Fruit fly (Drosophila melanogaster) whole organism, embryonic: ENCODE measurements around the gene Sf3b6.

ENCODE experiments used
- ATbp ChIP-seq: fragments of 200-800 bp; sonication (Bioruptor generic); optimal IDR thresholded peaks from 2 replicates; lab custom pipeline; 2017; ENCODE audit warnings: missing biosample characterization, mild to moderate bottlenecking, missing genetic modification characterization, missing genetic modification reagents
- Adf1 ChIP-seq: fragments of 200-800 bp; sonication (Bioruptor generic); IDR thresholded peaks from 2 replicates; pipeline ENCODE4 v1.3.6; 2022; ENCODE audit warnings: missing biosample characterization, missing genetic modification characterization
- CG10979 ChIP-seq: fragments of 200-800 bp; sonication (Bioruptor generic); optimal IDR thresholded peaks from 2 replicates; lab custom pipeline; 2018; ENCODE audit warnings: missing biosample characterization, mild to moderate bottlenecking, missing genetic modification characterization, moderate library complexity
- CG11695 ChIP-seq: fragments of 200-800 bp; sonication (Bioruptor generic); IDR thresholded peaks from 3 replicates; pipeline ENCODE4 v1.3.6; 2022; ENCODE audit warnings: missing biosample characterization, missing genetic modification characterization
- CG12391 ChIP-seq: fragments of 200-800 bp; sonication (Bioruptor generic); optimal IDR thresholded peaks from 3 replicates; lab custom pipeline; 2018; ENCODE audit warnings: missing biosample characterization, mild to moderate bottlenecking, missing genetic modification characterization, moderate library complexity
- CG15073 ChIP-seq: fragments of 200-800 bp; sonication (Bioruptor generic); optimal IDR thresholded peaks from 2 replicates; lab custom pipeline; 2016; ENCODE audit warnings: missing biosample characterization, missing genetic modification characterization
- CG1529 ChIP-seq: fragments of 200-800 bp; sonication (Bioruptor generic); optimal IDR thresholded peaks from 3 replicates; lab custom pipeline; 2018; ENCODE audit warnings: missing biosample characterization, missing genetic modification characterization
- CG2889 ChIP-seq: fragments of 200-800 bp; sonication (Bioruptor generic); IDR thresholded peaks from 3 replicates; pipeline ENCODE4 v1.3.6; 2022; ENCODE audit warnings: missing biosample characterization, missing genetic modification characterization
- CG30403 ChIP-seq: fragments of 200-800 bp; sonication (Bioruptor generic); optimal IDR thresholded peaks from 3 replicates; lab custom pipeline; 2016; ENCODE audit warnings: missing biosample characterization, missing genetic modification characterization
- CG31441 ChIP-seq: fragments of 200-800 bp; sonication (Bioruptor generic); IDR thresholded peaks from 2 replicates; pipeline ENCODE4 v1.3.6; 2022; ENCODE audit warnings: missing biosample characterization, missing genetic modification characterization
- CG3281 ChIP-seq: fragments of 200-800 bp; sonication (Bioruptor generic); optimal IDR thresholded peaks from 3 replicates; lab custom pipeline; 2017; ENCODE audit warnings: missing biosample characterization, mild to moderate bottlenecking, missing genetic modification characterization
- CG6683 ChIP-seq: fragments of 200-800 bp; sonication (Bioruptor generic); optimal IDR thresholded peaks from 2 replicates; lab custom pipeline; 2017; ENCODE audit warnings: missing biosample characterization, mild to moderate bottlenecking, missing genetic modification characterization, missing genetic modification reagents
- CG6765 ChIP-seq: fragments of 200-800 bp; sonication (Bioruptor generic); optimal IDR thresholded peaks from 3 replicates; lab custom pipeline; 2017; ENCODE audit warnings: missing biosample characterization, mild to moderate bottlenecking, missing genetic modification characterization
- CG8290 ChIP-seq, 3 experiments: fragments of 200-800 bp; sonication (Bioruptor generic); optimal IDR thresholded peaks; 2 replicates each; lab custom pipeline; 2016 to 2019; ENCODE audit warnings: missing biosample characterization in 3 of 3, missing genetic modification characterization in 3 of 3, mild to moderate bottlenecking in 2 of 3, moderate library complexity in 1 of 3
- CG8765 ChIP-seq: fragments of 200-800 bp; sonication (Bioruptor generic); IDR thresholded peaks from 2 replicates; pipeline ENCODE4 v1.3.6; 2022; ENCODE audit warnings: missing biosample characterization, missing genetic modification characterization
- CHES-1-like ChIP-seq: fragments of 200-800 bp; sonication (Bioruptor generic); optimal IDR thresholded peaks from 2 replicates; lab custom pipeline; 2016; ENCODE audit warnings: missing biosample characterization, missing genetic modification characterization
- GATAe ChIP-seq: fragments of 200-800 bp; sonication (Bioruptor generic); conservative IDR thresholded peaks from 2 replicates; pipeline ENCODE4 v1.3.6; 2022; ENCODE audit warnings: missing biosample characterization, missing genetic modification characterization
- HLH54F ChIP-seq: fragments of 200-800 bp; sonication (Bioruptor generic); optimal IDR thresholded peaks from 3 replicates; lab custom pipeline; 2016; ENCODE audit warnings: missing biosample characterization, missing genetic modification characterization
- Neu2 ChIP-seq: fragments of 200-800 bp; sonication (Bioruptor generic); optimal IDR thresholded peaks from 3 replicates; lab custom pipeline; 2016; ENCODE audit warnings: missing biosample characterization, missing genetic modification characterization, borderline replicate concordance
- Poxn ChIP-seq: fragments of 200-800 bp; sonication (Bioruptor generic); IDR thresholded peaks from 2 replicates; pipeline ENCODE4 v1.3.6; 2022; ENCODE audit warnings: missing biosample characterization, missing genetic modification characterization
- Xbp1 ChIP-seq: fragments of 200-800 bp; sonication (Bioruptor generic); optimal IDR thresholded peaks from 3 replicates; lab custom pipeline; 2016; ENCODE audit warnings: missing biosample characterization, mild to moderate bottlenecking, missing genetic modification characterization
- chinmo ChIP-seq: fragments of 200-800 bp; sonication (Bioruptor generic); IDR thresholded peaks from 4 replicates; pipeline ENCODE4 v1.3.6; 2022; ENCODE audit warnings: missing biosample characterization, missing genetic modification characterization; ENCODE audit not compliant: partially characterized antibody
- croc ChIP-seq: fragments of 200-800 bp; sonication (Bioruptor generic); conservative IDR thresholded peaks from 3 replicates; pipeline ENCODE4 v1.3.6; 2022; ENCODE audit warnings: missing biosample characterization, missing genetic modification characterization
- crp ChIP-seq, 2 experiments: fragments of 200-800 bp; sonication (Bioruptor generic); optimal IDR thresholded peaks; 2 replicates in 1 of 2; 3 replicates in 1 of 2; lab custom pipeline; 2017; ENCODE audit warnings: missing biosample characterization in 2 of 2, missing genetic modification characterization in 2 of 2, mild to moderate bottlenecking in 1 of 2, moderate library complexity in 1 of 2
- dpn ChIP-seq, 2 experiments: fragments of 200-800 bp; sonication (Bioruptor generic); optimal IDR thresholded peaks; 3 replicates each; lab custom pipeline; 2016; ENCODE audit warnings: missing biosample characterization in 2 of 2, missing genetic modification characterization in 2 of 2
- ems ChIP-seq: fragments of 200-800 bp; sonication (Bioruptor generic); optimal IDR thresholded peaks from 3 replicates; lab custom pipeline; 2016; ENCODE audit warnings: missing biosample characterization, missing genetic modification characterization
- eyg ChIP-seq: fragments of 200-800 bp; sonication (Bioruptor generic); optimal IDR thresholded peaks from 3 replicates; lab custom pipeline; 2016; ENCODE audit warnings: missing biosample characterization, missing genetic modification characterization
- fd64A ChIP-seq: fragments of 200-800 bp; sonication (Bioruptor generic); optimal IDR thresholded peaks from 3 replicates; lab custom pipeline; 2018; ENCODE audit warnings: missing biosample characterization, mild to moderate bottlenecking, missing genetic modification characterization
- gcm ChIP-seq: fragments of 200-800 bp; sonication (Bioruptor generic); optimal IDR thresholded peaks from 2 replicates; lab custom pipeline; 2019; ENCODE audit warnings: missing biosample characterization, mild to moderate bottlenecking, missing genetic modification characterization, moderate library complexity
- gcm2 ChIP-seq: fragments of 200-800 bp; sonication (Bioruptor generic); optimal IDR thresholded peaks from 2 replicates; lab custom pipeline; 2016; ENCODE audit warnings: missing biosample characterization, missing genetic modification characterization
- gfzf ChIP-seq: fragments of 200-800 bp; sonication (Bioruptor generic); optimal IDR thresholded peaks from 2 replicates; lab custom pipeline; 2016; ENCODE audit warnings: missing biosample characterization, mild to moderate bottlenecking, missing genetic modification characterization, moderate library complexity
- hbn ChIP-seq: fragments of 200-800 bp; sonication (Bioruptor generic); IDR thresholded peaks from 2 replicates; pipeline ENCODE4 v1.3.6; 2022; ENCODE audit warnings: missing biosample characterization, missing genetic modification characterization; ENCODE audit not compliant: partially characterized antibody
- kni ChIP-seq: fragments of 200-800 bp; sonication (Bioruptor generic); optimal IDR thresholded peaks from 3 replicates; lab custom pipeline; 2017; ENCODE audit warnings: mild to moderate bottlenecking, missing biosample characterization, missing genetic modification reagents, missing genetic modification characterization
- lola ChIP-seq, 3 experiments: fragments of >200 bp in 2 of 3; fragments of 200-800 bp in 1 of 3; sonication (Bioruptor generic) in 1 of 3; optimal IDR thresholded peaks; 2 replicates each; lab custom pipeline; 2017 to 2019; ENCODE audit warnings: missing biosample characterization in 3 of 3, missing genetic modification characterization in 3 of 3, mild to moderate bottlenecking in 1 of 3, moderate library complexity in 1 of 3
- maf-S ChIP-seq: fragments of 200-800 bp; sonication (Bioruptor generic); optimal IDR thresholded peaks from 2 replicates; lab custom pipeline; 2016; ENCODE audit warnings: missing biosample characterization, missing genetic modification characterization
- mld ChIP-seq: fragments of 200-800 bp; sonication (Bioruptor generic); IDR thresholded peaks from 3 replicates; pipeline ENCODE4 v1.3.6; 2022; ENCODE audit warnings: missing biosample characterization, missing genetic modification characterization; ENCODE audit not compliant: partially characterized antibody
- pan ChIP-seq, 4 experiments: fragments of >200 bp in 3 of 4; fragments of 200-800 bp in 1 of 4; sonication (Bioruptor generic) in 1 of 4; optimal IDR thresholded peaks in 3 of 4; IDR thresholded peaks in 1 of 4; 2 replicates each; pipeline versions ENCODE4 v1.3.6 to Lab custom; 2017 to 2022; ENCODE audit warnings: missing biosample characterization in 2 of 4, missing genetic modification characterization in 2 of 4, mixed read lengths in 1 of 4
- pros ChIP-seq: fragments of 200-800 bp; sonication (Bioruptor generic); optimal IDR thresholded peaks from 3 replicates; lab custom pipeline; 2019; ENCODE audit warnings: missing biosample characterization, mild to moderate bottlenecking, missing genetic modification characterization, moderate library complexity
- ro ChIP-seq: fragments of 200-800 bp; sonication (Bioruptor generic); IDR thresholded peaks from 2 replicates; pipeline ENCODE4 v1.3.6; 2022; ENCODE audit warnings: missing biosample characterization, missing genetic modification characterization
- scrt ChIP-seq: fragments of 200-800 bp; sonication (Bioruptor generic); optimal IDR thresholded peaks from 2 replicates; lab custom pipeline; 2018; ENCODE audit warnings: missing biosample characterization, mild to moderate bottlenecking, missing genetic modification characterization, moderate library complexity
- sim ChIP-seq: fragments of 200-800 bp; sonication (Bioruptor generic); IDR thresholded peaks from 2 replicates; pipeline ENCODE4 v1.3.6; 2022; ENCODE audit warnings: missing biosample characterization, missing genetic modification characterization
- sna ChIP-seq: fragments of 200-800 bp; sonication (Bioruptor generic); IDR thresholded peaks from 2 replicates; pipeline ENCODE4 v1.3.6; 2022; ENCODE audit warnings: missing biosample characterization, missing genetic modification characterization; ENCODE audit not compliant: partially characterized antibody
- stc ChIP-seq: fragments of 200-800 bp; sonication (Bioruptor generic); IDR thresholded peaks from 2 replicates; pipeline ENCODE4 v1.3.6; 2022; ENCODE audit warnings: missing biosample characterization, missing genetic modification characterization
- tin ChIP-seq: fragments of 200-800 bp; sonication (Bioruptor generic); optimal IDR thresholded peaks from 3 replicates; lab custom pipeline; 2016; ENCODE audit warnings: missing biosample characterization, missing genetic modification characterization
- usp ChIP-seq: fragments of >200 bp; optimal IDR thresholded peaks from 2 replicates; lab custom pipeline; 2017; ENCODE audit warnings: missing biosample characterization, missing genetic modification characterization
- vnd ChIP-seq: fragments of 200-800 bp; sonication (Bioruptor generic); IDR thresholded peaks from 3 replicates; pipeline ENCODE4 v1.3.6; 2022; ENCODE audit warnings: missing biosample characterization, missing genetic modification characterization; ENCODE audit not compliant: partially characterized antibody

Sf3b6 gene

dm6 chr3L:6192822-6193555 lies at the start of gene Sf3b6, which contains the start of gene Tnpo (continued):
- TF ChIP-seq CG8290 (GFP tag; optimal IDR thresholded peaks at IDR 0.05; lab: Kevin White, UChicago), result peak; percentile 79
- TF ChIP-seq CG8290 (tag; optimal IDR thresholded peaks at IDR 0.05; lab: Kevin White, UChicago), result peak in 1 of 2 experiments; percentile 66
- peak; percentile 76 for TF ChIP-seq CG8765 (GFP tag; lab: Robert Waterston, UW)
- no peak for TF ChIP-seq fd64A (GFP tag; lab: Kevin White, UChicago)
- peak; percentile 79 for TF ChIP-seq gfzf
- TF ChIP-seq Xbp1 (GFP tag; lab: Kevin White, UChicago), result peak; percentile 90
- TF ChIP-seq stc, result peak; percentile 60; the same call in 1 of the 2 replicates
- TF ChIP-seq CG11695 (GFP tag; lab: Robert Waterston, UW), result peak; percentile 68
- TF ChIP-seq hbn, result peak; percentile 67
- peak; percentile 46 for TF ChIP-seq maf-S (GFP tag; lab: Kevin White, UChicago)
- peak in 1 of 2 experiments; percentile 68 for TF ChIP-seq crp (GFP tag; optimal IDR thresholded peaks at IDR 0.05; lab: Kevin White, UChicago)
- peak; percentile 34 for TF ChIP-seq CG6683 (GFP tag; lab: Kevin White, UChicago)
- 0 out of 3 replicates have a peak, but pooled peaks have one; percentile 12 for TF ChIP-seq mld (GFP tag; lab: Robert Waterston, UW)
- peak; percentile 66 for TF ChIP-seq CHES-1-like (GFP tag; lab: Kevin White, UChicago)
- no peak for TF ChIP-seq Neu2 (GFP tag; lab: Kevin White, UChicago)
- TF ChIP-seq gcm (GFP tag; lab: Kevin White, UChicago), result no peak
- TF ChIP-seq CG2889 (GFP tag; lab: Robert Waterston, UW), result peak; percentile 40; the same call in 1 of the 3 replicates
- TF ChIP-seq CG15073, result peak; percentile 39
- TF ChIP-seq chinmo, result no peak
- peak in 1 of 3 experiments; percentile 91 for TF ChIP-seq lola (GFP tag; optimal IDR thresholded peaks at IDR 0.05; lab: Kevin White, UChicago)
- TF ChIP-seq kni (GFP tag; lab: Kevin White, UChicago), result no peak
- TF ChIP-seq scrt (GFP tag; lab: Kevin White, UChicago), result peak; percentile 65
- peak; percentile 77 for TF ChIP-seq HLH54F (GFP tag; lab: Kevin White, UChicago)
- TF ChIP-seq CG12391 (tag; lab: Kevin White, UChicago), result peak; percentile 91
- 0 out of 2 replicates have a peak, but pooled peaks have one; percentile 19 for TF ChIP-seq GATAe (GFP tag; lab: Robert Waterston, UW)
- peak; percentile 95 for TF ChIP-seq CG30403 (GFP tag; lab: Kevin White, UChicago)
- TF ChIP-seq CG6765, result peak; percentile 35
- TF ChIP-seq eyg, result peak; percentile 23
- peak; percentile 76 to 84 for TF ChIP-seq dpn (GFP tag; optimal IDR thresholded peaks at IDR 0.05; lab: Kevin White, UChicago)
- TF ChIP-seq sna (GFP tag; lab: Robert Waterston, UW), result peak; percentile 61; the same call in 1 of the 2 replicates
- TF ChIP-seq CG3281 (GFP tag; lab: Kevin White, UChicago), result no peak
- TF ChIP-seq Adf1, result peak; percentile 39
- TF ChIP-seq CG1529, result peak; percentile 44
- peak; percentile 48; the same call in 1 of the 2 replicates for TF ChIP-seq ro (GFP tag; lab: Robert Waterston, UW)
- no peak for TF ChIP-seq ATbp (GFP tag; lab: Kevin White, UChicago)
- no peak for TF ChIP-seq CG31441
- peak; percentile 55; the same call in 1 of the 3 replicates for TF ChIP-seq vnd
- no peak for TF ChIP-seq pros
- peak; percentile 24; the same call in 1 of the 2 replicates for TF ChIP-seq Poxn
- TF ChIP-seq tin (GFP tag; lab: Kevin White, UChicago), result peak; percentile 80
- no peak for TF ChIP-seq gcm2 (GFP tag; lab: Kevin White, UChicago)
- TF ChIP-seq ems (GFP tag; lab: Kevin White, UChicago), result peak; percentile 63
- TF ChIP-seq sim (GFP tag; lab: Robert Waterston, UW), result peak; percentile 38; the same call in 1 of the 2 replicates
- TF ChIP-seq pan (optimal IDR thresholded peaks at IDR 0.05; lab: Kevin White, UChicago), result no peak
- peak in 1 of 2 experiments; percentile 80 for TF ChIP-seq pan (GFP tag; optimal IDR thresholded peaks at IDR 0.05 in 1 of 2, IDR thresholded peaks at IDR 0.05 in 1 of 2)
- peak; percentile 73 for TF ChIP-seq croc (GFP tag; lab: Robert Waterston, UW)
- TF ChIP-seq usp (GFP tag; lab: Kevin White, UChicago), result no peak
- TF ChIP-seq CG10979, result peak; percentile 71
